Worm (Caenorhabditis elegans) whole organism, young adult: ENCODE data around the gene C27H5.6.

Experiments
- B0336.3 ChIP-seq: fragments of 200-800 bp; sonication (Bioruptor generic); IDR thresholded peaks from 2 replicates; pipeline ENCODE4 v1.3.6; 2022; ENCODE audit warnings: missing genetic modification characterization, missing compliant biosample characterization
- F33H1.4 ChIP-seq: fragments of 200-800 bp; sonication (Bioruptor generic); IDR thresholded peaks from 2 replicates; pipeline ENCODE4 v1.3.6; 2022; ENCODE audit warnings: missing genetic modification reagents, missing genetic modification characterization, missing compliant biosample characterization
- F49E8.2 ChIP-seq: sonication (generic microtip); optimal IDR thresholded peaks from 3 replicates; lab custom pipeline; 2017; ENCODE audit warnings: missing genetic modification characterization, mild to moderate bottlenecking, missing compliant biosample characterization, antibody characterized with exemption, moderate library complexity; ENCODE audit not compliant: insufficient read depth
- F52B5.7 ChIP-seq: sonication (generic microtip); optimal IDR thresholded peaks from 2 replicates; lab custom pipeline; 2016; ENCODE audit warnings: mild to moderate bottlenecking, missing genetic modification characterization, missing compliant biosample characterization
- K12H6.12 ChIP-seq: fragments of 200-800 bp; sonication (Bioruptor generic); optimal IDR thresholded peaks from 2 replicates; lab custom pipeline; 2018; ENCODE audit warnings: mild to moderate bottlenecking, missing genetic modification characterization, missing compliant biosample characterization
- T07F8.4 ChIP-seq: sonication (generic microtip); optimal IDR thresholded peaks from 2 replicates; lab custom pipeline; 2016; ENCODE audit warnings: mild to moderate bottlenecking, missing genetic modification characterization, moderate library complexity, missing compliant biosample characterization
- Y53F4B.3 ChIP-seq: fragments of 200-800 bp; sonication (Bioruptor generic); IDR thresholded peaks from 2 replicates; pipeline ENCODE4 v1.3.6; 2022; ENCODE audit warnings: missing genetic modification reagents, missing genetic modification characterization, missing compliant biosample characterization
- Y53G8AR.9 ChIP-seq: fragments of 200-800 bp; sonication (Bioruptor generic); conservative IDR thresholded peaks from 2 replicates; pipeline ENCODE4 v1.3.6; 2022; ENCODE audit warnings: missing genetic modification reagents, missing genetic modification characterization, missing compliant biosample characterization
- Y95B8A.8 ChIP-seq: fragments of 200-800 bp; sonication (Bioruptor generic); IDR thresholded peaks from 2 replicates; pipeline ENCODE4 v1.3.6; 2022; ENCODE audit warnings: missing genetic modification reagents, missing genetic modification characterization, missing compliant biosample characterization
- ZK185.1 ChIP-seq: sonication (generic microtip); optimal IDR thresholded peaks from 2 replicates; lab custom pipeline; 2016; ENCODE audit warnings: mild to moderate bottlenecking, missing genetic modification characterization, missing compliant biosample characterization; ENCODE audit not compliant: poor library complexity, severe bottlenecking
- ama-1 ChIP-seq, 3 experiments: fragments of 150-350 bp in 1 of 3; sonication (generic microtip) in 2 of 3; optimal IDR thresholded peaks; 2 replicates each; lab custom pipeline; 2014 to 2018; ENCODE audit warnings: missing biosample characterization in 2 of 3, missing genetic modification characterization in 2 of 3, missing genetic modification reagents in 2 of 3
- attf-5 ChIP-seq: fragments of 200-800 bp; sonication (Bioruptor generic); optimal IDR thresholded peaks from 2 replicates; lab custom pipeline; 2018; ENCODE audit warnings: mild to moderate bottlenecking, missing genetic modification characterization, missing compliant biosample characterization
- ccch-3 ChIP-seq: fragments of 200-800 bp; sonication (Bioruptor generic); optimal IDR thresholded peaks from 2 replicates; lab custom pipeline; 2018; ENCODE audit warnings: mild to moderate bottlenecking, missing genetic modification characterization, missing compliant biosample characterization
- cebp-1 ChIP-seq, 2 experiments: fragments of 200-800 bp in 1 of 2; sonication (Bioruptor generic) in 1 of 2; sonication (generic microtip) in 1 of 2; IDR thresholded peaks in 1 of 2; optimal IDR thresholded peaks in 1 of 2; 2 replicates each; pipeline versions ENCODE4 v1.3.6 to Lab custom; 2017 to 2022; ENCODE audit warnings: missing compliant biosample characterization in 2 of 2, missing genetic modification characterization in 2 of 2, mild to moderate bottlenecking in 1 of 2, missing genetic modification reagents in 1 of 2, moderate library complexity in 1 of 2
- ceh-27 ChIP-seq: fragments of 200-800 bp; sonication (Bioruptor generic); optimal IDR thresholded peaks from 2 replicates; lab custom pipeline; 2018; ENCODE audit warnings: mild to moderate bottlenecking, missing genetic modification characterization, moderate library complexity, missing compliant biosample characterization
- ceh-40 ChIP-seq: fragments of 200-800 bp; sonication (Bioruptor generic); IDR thresholded peaks from 2 replicates; pipeline ENCODE4 v1.3.6; 2022; ENCODE audit warnings: missing genetic modification characterization, missing compliant biosample characterization
- chd-7 ChIP-seq: sonication (generic microtip); optimal IDR thresholded peaks from 2 replicates; lab custom pipeline; 2016; ENCODE audit warnings: mild to moderate bottlenecking, missing genetic modification characterization, moderate library complexity, missing compliant biosample characterization
- dox-1 ChIP-seq: fragments of 200-800 bp; sonication (Bioruptor generic); IDR thresholded peaks from 2 replicates; pipeline ENCODE4 v1.3.6; 2022; ENCODE audit warnings: missing genetic modification reagents, missing genetic modification characterization, missing compliant biosample characterization
- egl-44 ChIP-seq: fragments of 200-800 bp; sonication (Bioruptor generic); IDR thresholded peaks from 2 replicates; pipeline ENCODE4 v1.3.6; 2022; ENCODE audit warnings: missing genetic modification reagents, missing genetic modification characterization, missing compliant biosample characterization
- egrh-3 ChIP-seq: fragments of 200-800 bp; sonication (Bioruptor generic); IDR thresholded peaks from 2 replicates; pipeline ENCODE4 v1.3.6; 2022; ENCODE audit warnings: missing genetic modification reagents, missing genetic modification characterization, missing compliant biosample characterization
- ekl-4 ChIP-seq: fragments of 200-800 bp; sonication (Bioruptor generic); IDR thresholded peaks from 2 replicates; pipeline ENCODE4 v1.3.6; 2022; ENCODE audit warnings: missing genetic modification reagents, missing genetic modification characterization, missing compliant biosample characterization
- gei-17 ChIP-seq: fragments of 200-800 bp; sonication (Bioruptor generic); optimal IDR thresholded peaks from 2 replicates; lab custom pipeline; 2018; ENCODE audit warnings: mild to moderate bottlenecking, missing genetic modification characterization, missing compliant biosample characterization
- hlh-12 ChIP-seq: sonication (generic microtip); optimal IDR thresholded peaks from 2 replicates; lab custom pipeline; 2016; ENCODE audit warnings: missing genetic modification characterization, missing compliant biosample characterization
- hmg-20 ChIP-seq: fragments of 200-800 bp; sonication (Bioruptor generic); IDR thresholded peaks from 2 replicates; pipeline ENCODE4 v1.3.6; 2022; ENCODE audit warnings: missing genetic modification reagents, missing genetic modification characterization, missing compliant biosample characterization
- hsf-1 ChIP-seq: fragments of 200-800 bp; sonication (Bioruptor generic); IDR thresholded peaks from 2 replicates; pipeline ENCODE4 v1.3.6; 2022; ENCODE audit warnings: missing genetic modification reagents, missing genetic modification characterization, missing compliant biosample characterization
- lag-1 ChIP-seq: fragments of 200-800 bp; sonication (Bioruptor generic); IDR thresholded peaks from 2 replicates; pipeline ENCODE4 v1.3.6; 2022; ENCODE audit warnings: missing genetic modification reagents, missing genetic modification characterization, missing compliant biosample characterization
- lin-26 ChIP-seq: fragments of 200-800 bp; sonication (Bioruptor generic); IDR thresholded peaks from 2 replicates; pipeline ENCODE4 v1.3.6; 2022; ENCODE audit warnings: missing genetic modification reagents, missing genetic modification characterization, missing compliant biosample characterization
- lir-1 ChIP-seq: fragments of 200-800 bp; sonication (Bioruptor generic); conservative IDR thresholded peaks from 2 replicates; pipeline ENCODE4 v1.3.6; 2022; ENCODE audit warnings: missing genetic modification reagents, missing genetic modification characterization, missing compliant biosample characterization
- lsy-27 ChIP-seq: sonication (generic microtip); optimal IDR thresholded peaks from 2 replicates; lab custom pipeline; 2017; ENCODE audit warnings: missing genetic modification characterization, mild to moderate bottlenecking, missing compliant biosample characterization, antibody characterized with exemption, missing genotype, borderline replicate concordance; ENCODE audit not compliant: insufficient read depth
- madf-3 ChIP-seq: fragments of 200-800 bp; sonication (Bioruptor generic); IDR thresholded peaks from 2 replicates; pipeline ENCODE4 v1.3.6; 2022; ENCODE audit warnings: missing genetic modification reagents, missing genetic modification characterization, missing compliant biosample characterization
- mcd-1 ChIP-seq: fragments of 200-800 bp; sonication (Bioruptor generic); IDR thresholded peaks from 2 replicates; pipeline ENCODE4 v1.3.6; 2022; ENCODE audit warnings: missing genetic modification reagents, missing genetic modification characterization, missing compliant biosample characterization
- mxl-1 ChIP-seq: sonication (generic microtip); optimal IDR thresholded peaks from 2 replicates; lab custom pipeline; 2016; ENCODE audit warnings: missing genetic modification characterization, missing compliant biosample characterization
- nfya-1 ChIP-seq: sonication (generic microtip); optimal IDR thresholded peaks from 2 replicates; lab custom pipeline; 2017; ENCODE audit warnings: antibody characterized with exemption, missing compliant biosample characterization, missing genetic modification characterization, borderline replicate concordance; ENCODE audit not compliant: insufficient read depth
- nhr-90 ChIP-seq: sonication (generic microtip); optimal IDR thresholded peaks from 2 replicates; lab custom pipeline; 2016; ENCODE audit warnings: missing genotype, mild to moderate bottlenecking, missing genetic modification characterization, missing compliant biosample characterization
- pbrm-1 ChIP-seq: fragments of 200-800 bp; sonication (Bioruptor generic); IDR thresholded peaks from 2 replicates; pipeline ENCODE4 v1.3.6; 2022; ENCODE audit warnings: missing genetic modification reagents, missing genetic modification characterization, missing compliant biosample characterization
- snpc-1.1 ChIP-seq: sonication (generic microtip); optimal IDR thresholded peaks from 2 replicates; lab custom pipeline; 2017; ENCODE audit warnings: missing genetic modification characterization, mild to moderate bottlenecking, missing compliant biosample characterization, antibody characterized with exemption, moderate library complexity, missing genotype, missing genetic modification reagents; ENCODE audit not compliant: insufficient read depth
- snpc-4 ChIP-seq, 5 experiments: fragments of 150-350 bp in 1 of 5; sonication (generic microtip) in 4 of 5; optimal IDR thresholded peaks; 2 replicates each; lab custom pipeline; 2014 to 2018; ENCODE audit warnings: missing genetic modification characterization in 5 of 5, missing biosample characterization in 3 of 5, antibody characterized with exemption in 2 of 5, mild to moderate bottlenecking in 2 of 5, missing compliant biosample characterization in 2 of 5, missing genotype in 2 of 5, moderate library complexity in 2 of 5, missing genetic modification reagents in 1 of 5
- somi-1 ChIP-seq: fragments of 200-800 bp; sonication (Bioruptor generic); optimal IDR thresholded peaks from 2 replicates; lab custom pipeline; 2018; ENCODE audit warnings: mild to moderate bottlenecking, missing genetic modification characterization, missing compliant biosample characterization
- tbp1 ChIP-seq: fragments of 200-800 bp; sonication (Bioruptor generic); optimal IDR thresholded peaks from 2 replicates; lab custom pipeline; 2018; ENCODE audit warnings: mild to moderate bottlenecking, missing genetic modification characterization, missing compliant biosample characterization
- unc-62 ChIP-seq: fragments of 150-350 bp; optimal IDR thresholded peaks from 2 replicates; lab custom pipeline; 2014; ENCODE audit warnings: missing biosample characterization, missing genetic modification reagents, missing genetic modification characterization
- ztf-25 ChIP-seq: fragments of 200-800 bp; sonication (Bioruptor generic); IDR thresholded peaks from 2 replicates; pipeline ENCODE4 v1.3.6; 2022; ENCODE audit warnings: missing genetic modification reagents, missing genetic modification characterization, missing compliant biosample characterization
- ztf-26 ChIP-seq: sonication (generic microtip); optimal IDR thresholded peaks from 2 replicates; lab custom pipeline; 2017; ENCODE audit warnings: missing genetic modification characterization, missing compliant biosample characterization
- ztf-6 ChIP-seq: fragments of 200-800 bp; sonication (Bioruptor generic); IDR thresholded peaks from 2 replicates; pipeline ENCODE4 v1.3.6; 2022; ENCODE audit warnings: missing genetic modification reagents, missing genetic modification characterization, missing compliant biosample characterization

The C27H5.6 gene

ce11 chrII:7183493-7184272 is 3.3 kb downstream of the C27H5.6 start, which contains the start of gene pdl-1:
Gene pdl-1 (plus strand): TSS chrII:7183801.
- TF ChIP-seq ama-1 (optimal IDR thresholded peaks at IDR 0.05; lab: Kevin White, UChicago), result no peak
- TF ChIP-seq ama-1 (GFP tag; optimal IDR thresholded peaks at IDR 0.05; lab: Kevin White, UChicago), result peak; percentile 87 to 93
- TF ChIP-seq ccch-3 (GFP tag; lab: Kevin White, UChicago), result no peak
- TF ChIP-seq ceh-27 (GFP tag; lab: Kevin White, UChicago), result peak; percentile 83
- peak; percentile 92 for TF ChIP-seq dox-1 (GFP tag; lab: Robert Waterston, UW)
- peak; percentile 91 for TF ChIP-seq nhr-90 (tag; lab: Kevin White, UChicago)
- TF ChIP-seq Y53G8AR.9 (GFP tag; lab: Robert Waterston, UW), result peak; percentile 58; the same call in 1 of the 2 replicates
- TF ChIP-seq lin-26 (GFP tag; lab: Robert Waterston, UW), result peak; percentile 96
- peak; percentile 73 for TF ChIP-seq ztf-26
- TF ChIP-seq Y53F4B.3 (GFP tag; lab: Robert Waterston, UW), result peak; percentile 68; the same call in 1 of the 2 replicates
- peak; percentile 62; the same call in 1 of the 2 replicates for TF ChIP-seq Y95B8A.8 (GFP tag; lab: Robert Waterston, UW)
- peak; percentile 86 for TF ChIP-seq T07F8.4 (tag; lab: Kevin White, UChicago)
- TF ChIP-seq B0336.3 (GFP tag; lab: Robert Waterston, UW), result no peak; the same call in 1 of the 2 replicates
- peak; percentile 76 for TF ChIP-seq somi-1
- TF ChIP-seq ceh-40 (GFP tag; lab: Robert Waterston, UW), result peak; percentile 91
- peak; percentile 57 for TF ChIP-seq egrh-3
- TF ChIP-seq gei-17 (GFP tag; lab: Kevin White, UChicago), result peak; percentile 39
- peak; percentile 71; the same call in 1 of the 2 replicates for TF ChIP-seq lir-1 (GFP tag; lab: Robert Waterston, UW)
- peak; percentile 77 for TF ChIP-seq hmg-20 (GFP tag; lab: Robert Waterston, UW)
- peak; percentile 94 for TF ChIP-seq egl-44 (GFP tag; lab: Robert Waterston, UW)
- TF ChIP-seq mxl-1 (tag; lab: Kevin White, UChicago), result peak; percentile 75
- peak; percentile 53 for TF ChIP-seq snpc-4 (GFP tag; optimal IDR thresholded peaks at IDR 0.05; lab: Kevin White, UChicago)
- TF ChIP-seq snpc-4 (tag; optimal IDR thresholded peaks at IDR 0.05; lab: Kevin White, UChicago), result peak; percentile 67 to 83 (median 80)
- TF ChIP-seq hlh-12 (tag; lab: Kevin White, UChicago), result peak; percentile 84
- TF ChIP-seq K12H6.12 (tag; lab: Kevin White, UChicago), result peak; percentile 77
- peak; percentile 86 for TF ChIP-seq chd-7 (tag; lab: Kevin White, UChicago)
- TF ChIP-seq ZK185.1 (tag; lab: Kevin White, UChicago), result peak; percentile 94
- no peak for TF ChIP-seq nfya-1 (tag; lab: Kevin White, UChicago)
- peak; percentile 96 for TF ChIP-seq tbp1 (GFP tag; lab: Kevin White, UChicago)
- TF ChIP-seq mcd-1, result peak; percentile 66
- TF ChIP-seq ztf-25 (GFP tag; lab: Robert Waterston, UW), result peak; percentile 84; the same call in 1 of the 2 replicates
- TF ChIP-seq lag-1 (GFP tag; lab: Robert Waterston, UW), result no peak
- no peak for TF ChIP-seq F49E8.2 (tag; lab: Kevin White, UChicago)
- peak; percentile 59 for TF ChIP-seq snpc-1.1
- TF ChIP-seq attf-5 (GFP tag; lab: Kevin White, UChicago), result peak; percentile 82
- peak; percentile 52 for TF ChIP-seq lsy-27
- TF ChIP-seq unc-62 (GFP tag; lab: Kevin White, UChicago), result no peak
- peak; percentile 50; the same call in 1 of the 2 replicates for TF ChIP-seq hsf-1 (GFP tag; lab: Robert Waterston, UW)
- TF ChIP-seq ekl-4, result peak; percentile 88
- TF ChIP-seq ztf-6 (GFP tag; lab: Robert Waterston, UW), result no peak
- TF ChIP-seq cebp-1 (GFP tag; IDR thresholded peaks at IDR 0.05; lab: Robert Waterston, UW), result no peak
- peak; percentile 80 for TF ChIP-seq cebp-1 (tag; optimal IDR thresholded peaks at IDR 0.05; lab: Kevin White, UChicago)
- peak; percentile 53; the same call in 1 of the 2 replicates for TF ChIP-seq madf-3
- peak; percentile 47; the same call in 1 of the 2 replicates for TF ChIP-seq F33H1.4 (GFP tag; lab: Robert Waterston, UW)
- peak; percentile 88 for TF ChIP-seq pbrm-1 (GFP tag; lab: Robert Waterston, UW)
- peak; percentile 94 for TF ChIP-seq F52B5.7 (tag; lab: Kevin White, UChicago)
